Worm (Caenorhabditis elegans): ENCODE data around the gene scl-13.

Gene scl-13

DNA sequence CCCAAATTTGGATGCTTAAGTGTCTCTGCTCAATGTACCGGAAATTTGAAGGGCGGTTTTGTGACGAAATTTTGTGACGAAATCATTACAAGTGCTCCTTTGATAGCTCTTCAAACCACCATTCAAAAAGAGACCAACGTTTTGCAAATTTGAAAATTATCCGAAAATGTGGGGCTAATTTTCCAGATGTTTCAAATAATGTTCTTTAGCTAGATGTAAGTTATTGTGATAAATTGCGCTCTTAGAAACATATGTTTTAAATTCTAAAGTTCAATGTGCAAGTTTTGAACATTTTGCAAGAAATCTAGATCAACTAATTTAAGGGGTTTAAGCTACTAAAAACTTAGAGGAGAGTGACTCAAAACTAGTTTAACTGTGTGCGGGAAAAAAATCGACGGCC lies 9.4 kb upstream of the scl-13 start:
- TF ChIP-seq dve-1 (tag; optimal IDR thresholded peaks at IDR 0.05) (no peak), F13H6.1 (tag; optimal IDR thresholded peaks at IDR 0.05) (no peak), unc-42 (tag; optimal IDR thresholded peaks at IDR 0.05) (no peak), ceh-18 (tag; optimal IDR thresholded peaks at IDR 0.05) (no peak)

DNA sequence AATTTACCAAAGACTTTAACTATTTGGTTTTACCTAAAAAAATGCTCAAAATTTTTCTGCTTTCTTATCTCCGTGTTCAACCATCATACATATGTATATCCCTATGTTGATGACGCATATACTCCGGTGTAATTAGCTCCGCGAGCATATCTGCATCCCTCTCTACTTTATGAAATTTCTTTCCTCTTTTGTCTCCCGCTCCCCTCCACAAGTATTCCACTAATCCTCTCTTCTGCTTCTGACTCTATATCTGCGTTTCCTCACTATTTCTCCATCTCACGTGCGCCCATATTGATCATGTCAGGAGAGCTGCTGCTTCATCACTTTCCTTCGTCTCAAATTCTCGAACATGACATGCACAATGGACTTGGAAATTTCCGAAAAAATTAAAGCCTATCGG lies 3.5 kb upstream of the scl-13 start, which contains the start of gene H10D18.1:
Gene H10D18.1, plus strand, starts transcription at position 277 of the 400 bp plus-strand sequence.
- TF ChIP-seq ceh-31 (tag; optimal IDR thresholded peaks at IDR 0.05), result peak; percentile 3
- no peak for TF ChIP-seq K09A11.1 (tag; optimal IDR thresholded peaks at IDR 0.05; ENCODE audit: insufficient read depth)
- TF ChIP-seq ceh-9 (tag; optimal IDR thresholded peaks at IDR 0.05), result no peak
- TF ChIP-seq unc-42 (tag; optimal IDR thresholded peaks at IDR 0.05), result peak; percentile 44
- no peak for TF ChIP-seq ceh-34 (tag; optimal IDR thresholded peaks at IDR 0.05)
- no peak for TF ChIP-seq ahr-1 (tag; optimal IDR thresholded peaks at IDR 0.05)
- no peak for TF ChIP-seq unc-3 (GFP tag; conservative IDR thresholded peaks at IDR 0.05)
- TF ChIP-seq unc-3 (tag; optimal IDR thresholded peaks at IDR 0.05), result no peak
- no peak for TF ChIP-seq mec-3 (tag; optimal IDR thresholded peaks at IDR 0.05; ENCODE audit: borderline replicate concordance)
- no peak for TF ChIP-seq ceh-19 (GFP tag; optimal IDR thresholded peaks at IDR 0.05)
- no peak for TF ChIP-seq npax-4 (tag; optimal IDR thresholded peaks at IDR 0.05)
- no peak for TF ChIP-seq ttx-3 (tag; optimal IDR thresholded peaks at IDR 0.05)
- no peak for TF ChIP-seq tbx-7 (tag; optimal IDR thresholded peaks at IDR 0.05)
- TF ChIP-seq odd-2 (tag; optimal IDR thresholded peaks at IDR 0.05), result no peak

DNA sequence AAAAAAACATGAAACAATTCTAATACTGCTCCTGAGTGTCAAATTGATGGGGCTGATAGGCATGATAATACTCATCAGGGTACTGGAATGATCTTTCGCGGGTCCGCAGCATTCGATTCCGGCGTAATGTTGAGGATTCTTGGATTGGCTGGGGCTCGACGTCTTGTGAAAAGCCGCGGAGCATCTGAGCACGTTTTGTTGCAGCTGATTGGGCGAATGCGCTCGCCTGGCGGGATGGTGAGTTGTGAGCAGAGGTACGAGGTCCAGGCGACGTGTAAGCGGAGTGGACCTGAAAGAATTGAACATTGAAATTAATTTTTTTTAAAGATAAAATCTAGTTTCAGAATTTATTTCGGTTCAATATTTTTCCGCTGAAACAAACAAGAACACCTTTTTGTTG lies 2.6 kb upstream of the scl-13 start:
- no peak for TF ChIP-seq tbx-7 (tag; optimal IDR thresholded peaks at IDR 0.05)

DNA sequence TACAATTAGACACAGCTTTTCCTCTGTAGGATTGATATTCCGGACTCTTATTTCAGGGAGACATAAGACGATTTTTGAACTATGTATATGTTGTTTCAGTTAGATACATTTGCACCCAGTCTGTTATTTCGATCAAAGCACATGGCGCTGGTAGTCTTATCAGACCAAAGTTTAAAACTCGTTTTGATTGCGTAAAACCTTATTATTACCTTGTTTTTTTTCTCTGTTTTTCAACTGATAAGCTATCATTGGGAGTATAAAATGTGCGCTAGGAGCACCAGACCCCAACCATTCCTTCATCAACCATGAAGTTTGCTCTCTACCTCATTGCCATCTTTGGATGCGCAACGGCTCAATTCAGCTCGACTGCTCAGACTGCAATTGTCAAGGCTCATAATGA lies 850 bp upstream of the scl-13 start, which contains the start of gene scl-12:
Gene scl-12, plus strand, starts transcription at position 301 of the 400 bp plus-strand sequence.
- TF ChIP-seq sox-2 (GFP tag; IDR thresholded peaks at IDR 0.05), result no peak
- no peak for TF ChIP-seq dve-1 (tag; optimal IDR thresholded peaks at IDR 0.05)
- TF ChIP-seq npax-4 (tag; optimal IDR thresholded peaks at IDR 0.05), result no peak
- no peak for TF ChIP-seq ets-4 (tag; optimal IDR thresholded peaks at IDR 0.05)
- no peak for TF ChIP-seq pha-4 (tag; optimal IDR thresholded peaks at IDR 0.05)
- TF ChIP-seq ceh-2 (tag; optimal IDR thresholded peaks at IDR 0.05), result no peak

DNA sequence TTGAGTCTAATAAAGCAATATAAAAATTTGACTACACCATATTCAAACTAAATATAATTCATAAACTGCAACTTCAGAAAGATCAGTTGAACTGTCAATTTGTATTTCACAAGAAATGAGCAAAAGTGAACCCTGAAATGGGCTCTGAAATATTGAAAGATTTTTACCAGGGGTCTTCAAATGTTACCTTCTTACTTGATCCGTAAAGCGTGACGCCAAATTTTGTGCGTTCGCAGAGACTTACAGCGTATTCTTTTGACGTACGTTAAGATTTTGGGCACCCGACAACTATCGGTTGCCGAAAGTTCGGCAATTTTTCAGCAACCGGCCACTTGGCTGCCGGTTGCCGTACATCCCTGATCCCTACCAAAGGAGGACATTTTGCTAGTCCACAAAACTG lies 1.4 kb downstream of the scl-13 start:
- TF ChIP-seq ref-2 (tag; optimal IDR thresholded peaks at IDR 0.05) (no peak), unc-42 (tag; optimal IDR thresholded peaks at IDR 0.05) (no peak), C08G9.2 (tag; optimal IDR thresholded peaks at IDR 0.05) (no peak), eyg-1 (tag; optimal IDR thresholded peaks at IDR 0.05) (no peak), pqm-1 (tag; optimal IDR thresholded peaks at IDR 0.05) (no peak), zip-5 (tag; optimal IDR thresholded peaks at IDR 0.05) (no peak), che-1 (tag; optimal IDR thresholded peaks at IDR 0.05) (no peak), rnt-1 (tag; optimal IDR thresholded peaks at IDR 0.05) (no peak), unc-3 (GFP tag; conservative IDR thresholded peaks at IDR 0.05) (no peak), unc-3 (tag; optimal IDR thresholded peaks at IDR 0.05) (no peak), mec-3 (tag; optimal IDR thresholded peaks at IDR 0.05; ENCODE audit: borderline replicate concordance) (no peak), unc-86 (tag; optimal IDR thresholded peaks at IDR 0.05) (no peak), lim-6 (tag; optimal IDR thresholded peaks at IDR 0.05) (no peak)

DNA sequence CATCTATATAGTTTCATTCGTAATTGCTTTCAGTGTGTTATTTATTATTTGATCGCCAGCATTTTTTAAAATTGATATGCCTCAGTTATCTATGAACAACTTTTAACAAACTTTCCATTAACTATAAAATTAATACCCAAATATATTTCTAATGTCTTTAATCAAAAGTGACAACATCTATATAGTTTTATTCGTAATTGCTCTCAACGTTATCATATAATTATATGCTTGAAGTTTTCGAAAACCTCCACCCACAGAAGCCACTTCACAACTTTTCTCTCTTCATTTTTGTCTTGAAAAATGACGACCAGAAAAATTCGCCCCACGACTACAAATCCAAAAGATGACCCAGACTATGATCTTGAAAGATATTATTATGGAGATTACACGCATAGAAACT lies 3.1 kb downstream of the scl-13 start, which contains the start of gene srw-6:
Gene srw-6, plus strand, starts transcription at position 301 of the 400 bp plus-strand sequence.
- no peak for TF ChIP-seq ceh-14 (tag; optimal IDR thresholded peaks at IDR 0.05)
- no peak for TF ChIP-seq Y22D7AL.16 (tag; optimal IDR thresholded peaks at IDR 0.05)
- TF ChIP-seq ceh-34 (tag; optimal IDR thresholded peaks at IDR 0.05), result no peak
- no peak for TF ChIP-seq madf-2 (tag; optimal IDR thresholded peaks at IDR 0.05)

Data from whole organism, late embryonic.